Worm (Caenorhabditis elegans): ENCODE results near the gene K10B4.1.

ce11 chrII:161275-161674 is 26.0 kb downstream of the K10B4.1 start:
- TF ChIP-seq flt-1 (GFP tag; IDR thresholded peaks at IDR 0.05): 0 out of 2 replicates have a peak, but pooled peaks have one; percentile 31
- TF ChIP-seq med-1 (GFP tag; optimal IDR thresholded peaks at IDR 0.05; ENCODE audit: insufficient read depth): no peak
- TF ChIP-seq klf-2 (GFP tag; conservative IDR thresholded peaks at IDR 0.05): no peak
- TF ChIP-seq ztf-29 (GFP tag; IDR thresholded peaks at IDR 0.05): no peak
- no peak for TF ChIP-seq ztf-23 (GFP tag; IDR thresholded peaks at IDR 0.05)
- TF ChIP-seq T22C8.4 (GFP tag; IDR thresholded peaks at IDR 0.05): no peak
- peak; percentile 34 for TF ChIP-seq cog-1 (tag; optimal IDR thresholded peaks at IDR 0.05)
- no peak for TF ChIP-seq ref-1 (GFP tag; conservative IDR thresholded peaks at IDR 0.05)
- no peak for TF ChIP-seq tab-1 (GFP tag; IDR thresholded peaks at IDR 0.05)
